Worm (Caenorhabditis elegans): ENCODE measurements around the gene F35E8.1.

ce11 chrV:15888751-15889150 is 16.7 kb downstream of the F35E8.1 start, which contains the start of gene cgt-1:
- TF ChIP-seq flt-1 (GFP tag; IDR thresholded peaks at IDR 0.05), result no peak
- no peak for TF ChIP-seq T22C8.4 (GFP tag; IDR thresholded peaks at IDR 0.05)
- no peak for TF ChIP-seq ztf-23 (GFP tag; IDR thresholded peaks at IDR 0.05)
- TF ChIP-seq ztf-29 (GFP tag; IDR thresholded peaks at IDR 0.05), result no peak
- no peak for TF ChIP-seq tab-1 (GFP tag; IDR thresholded peaks at IDR 0.05)
- TF ChIP-seq med-1 (GFP tag; optimal IDR thresholded peaks at IDR 0.05; ENCODE audit: insufficient read depth), result no peak

All from whole organism, midembryonic.